Fruit fly (Drosophila melanogaster) ovary, adult (tissue): ENCODE data around the gene sowah.
A peak's percentile ranks its signal among the peaks of the same experiment; 100 is the strongest.

Experiments
- CG17801 ChIP-seq: fragments of 200-800 bp; optimal IDR thresholded peaks from 2 replicates; lab custom pipeline; 2019; ENCODE audit warnings: missing biosample characterization, mild to moderate bottlenecking, missing genetic modification characterization, moderate library complexity; ENCODE audit not compliant: partially characterized antibody

The sowah gene

dm6 chr3L:12580212-12580676, 7.9 kb upstream of the sowah start, which contains the start of gene ara:
Gene ara, plus strand, starts transcription at chr3L:12580672.
- no peak for TF ChIP-seq CG17801 (GFP tag; lab: Kevin White, UChicago)

DNA sequence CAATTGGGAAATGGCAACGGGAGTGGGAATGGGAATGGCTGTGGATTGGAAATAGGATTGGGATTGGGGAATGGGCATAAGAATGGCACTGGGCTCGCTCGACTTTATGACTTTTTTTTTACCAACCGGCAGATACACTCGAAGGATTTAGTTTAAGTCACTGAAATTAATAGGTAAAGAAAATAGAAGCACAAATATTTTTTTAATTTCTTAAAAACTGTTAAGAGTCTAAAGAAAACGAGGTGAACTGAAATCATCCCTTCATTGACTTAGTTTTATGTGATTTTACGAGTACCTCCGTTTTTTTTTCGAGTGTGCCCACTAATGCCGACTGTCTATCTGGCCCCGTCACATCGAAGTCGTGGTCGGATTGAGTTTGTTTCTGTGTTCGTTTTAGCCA, 2.5 kb upstream of the sowah start:
- TF ChIP-seq CG17801 (GFP tag; lab: Kevin White, UChicago) = no peak

DNA sequence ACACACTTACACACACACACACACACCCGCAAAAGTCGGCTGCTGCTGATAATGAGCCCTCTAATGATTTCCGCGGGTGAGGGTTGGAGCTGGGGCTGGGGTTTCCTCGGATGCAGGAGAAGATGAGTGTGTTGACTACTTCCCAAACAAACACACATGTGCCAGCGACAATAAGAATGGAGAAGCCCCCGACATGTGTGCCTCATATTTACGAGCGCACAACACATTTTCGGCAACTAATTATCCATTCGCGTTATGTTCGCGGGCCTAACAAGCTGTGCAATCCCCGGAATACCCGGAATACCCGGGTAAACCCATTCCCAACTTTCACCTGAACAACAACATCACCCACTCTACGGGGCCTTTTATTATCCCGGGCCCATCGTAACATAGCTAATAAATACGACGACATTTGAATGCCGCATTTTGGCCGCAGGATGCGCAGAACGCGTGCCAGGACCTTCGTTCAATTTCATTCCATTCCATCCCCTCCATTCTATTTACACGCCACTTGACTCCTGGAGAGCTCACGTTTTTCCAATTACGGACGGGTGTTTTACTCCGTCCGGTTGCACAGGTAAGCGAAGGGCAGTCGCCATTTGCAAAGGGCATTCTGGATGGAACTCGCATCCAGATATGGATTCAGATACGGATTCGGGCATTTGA, 6.1 kb downstream of the sowah start:
- TF ChIP-seq CG17801 (GFP tag; lab: Kevin White, UChicago) = no peak

- no peak for TF ChIP-seq CG17801 (GFP tag; lab: Kevin White, UChicago)
Observed at dm6 chr3L:12565422-12565821, 6.9 kb downstream of the sowah start.

dm6 chr3L:12564979-12565378, 7.4 kb downstream of the sowah start:
- no peak for TF ChIP-seq CG17801 (GFP tag; lab: Kevin White, UChicago)

- TF ChIP-seq CG17801 (GFP tag; lab: Kevin White, UChicago) = no peak
Observed at dm6 chr3L:12564284-12564683, 8.1 kb downstream of the sowah start.

dm6 chr3L:12559273-12559672, 13.1 kb downstream of the sowah start:
- no peak for TF ChIP-seq CG17801 (GFP tag; lab: Kevin White, UChicago)

DNA sequence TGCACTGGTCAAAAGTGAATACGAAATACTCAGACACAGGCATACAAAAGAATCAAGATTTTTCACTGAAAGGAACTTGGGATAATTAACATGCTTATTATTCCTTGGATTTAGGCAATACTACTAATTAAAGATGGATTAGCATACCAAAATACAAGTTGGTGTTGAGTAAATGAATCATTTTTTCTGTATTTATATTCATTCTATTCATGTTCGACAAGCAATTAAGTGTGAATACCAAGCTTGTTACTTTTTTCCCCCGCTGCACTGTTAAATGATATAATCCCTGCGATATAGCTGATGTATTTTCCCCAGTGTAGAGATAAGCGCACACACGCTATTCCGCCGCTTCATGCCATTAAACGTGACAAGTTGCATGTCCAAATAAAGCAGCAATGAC, 14.6 kb downstream of the sowah start:
- TF ChIP-seq CG17801 (GFP tag; lab: Kevin White, UChicago) = no peak

DNA sequence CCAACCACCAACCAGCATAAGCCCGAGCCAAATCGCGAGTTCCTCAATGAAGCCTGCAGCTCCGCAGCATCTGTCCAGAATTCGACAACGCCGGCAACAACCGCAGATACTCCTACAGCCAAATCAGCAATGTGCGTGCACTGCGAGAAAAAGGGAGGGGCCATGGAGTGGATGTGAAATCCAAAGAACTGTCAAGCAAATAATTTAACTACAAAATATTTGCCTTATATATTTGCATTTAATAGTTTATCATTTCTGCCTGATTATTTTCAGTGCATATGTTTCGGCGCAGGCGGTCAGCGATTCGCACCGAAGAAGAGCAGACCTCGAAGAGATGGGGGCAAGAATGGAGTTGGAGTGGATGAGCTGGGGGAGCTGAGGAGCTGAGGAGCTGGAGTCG, 20.7 kb downstream of the sowah start:
- TF ChIP-seq CG17801 (GFP tag; lab: Kevin White, UChicago) = no peak

DNA sequence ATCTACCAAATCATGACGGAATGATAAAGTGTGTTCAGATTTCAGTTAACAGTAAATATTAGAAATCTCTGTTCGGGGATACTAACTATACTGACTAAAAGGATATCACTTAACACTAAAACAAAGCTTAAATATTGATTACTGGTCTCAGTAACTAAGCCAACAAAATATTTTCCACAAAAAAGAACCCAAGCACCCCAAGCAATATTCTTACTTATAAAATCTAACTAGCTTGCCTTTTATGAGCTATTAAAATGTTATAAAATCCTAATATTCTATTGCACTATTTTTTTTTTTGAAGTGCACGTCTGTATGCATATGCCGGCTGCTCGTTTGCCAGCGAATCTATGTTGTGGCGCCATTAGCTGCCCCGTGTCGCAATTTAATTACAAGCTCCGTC, 22.9 kb downstream of the sowah start:
- TF ChIP-seq CG17801 (GFP tag; lab: Kevin White, UChicago) = no peak

DNA sequence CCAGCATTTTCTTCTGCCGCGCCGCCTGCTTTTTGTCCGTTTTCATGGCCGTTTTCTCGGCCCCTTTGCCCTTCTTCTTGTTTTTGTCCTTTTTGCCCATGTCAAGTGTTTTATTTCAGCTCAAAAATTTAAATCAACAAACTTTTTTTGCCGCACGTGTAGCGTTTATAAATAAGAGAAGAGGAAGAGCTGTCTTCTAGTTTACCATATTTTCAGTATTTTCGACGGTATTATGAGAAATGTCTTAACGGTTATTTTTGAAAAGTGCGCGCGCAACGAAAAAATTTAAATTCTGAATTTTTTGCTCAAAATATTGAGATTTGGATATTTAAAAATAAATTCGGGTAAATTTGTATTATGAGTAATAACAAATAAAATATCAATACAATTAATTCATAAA, 35.2 kb downstream of the sowah start, which contains the start of gene CG4069:
TSS of gene CG4069 (minus strand) at position 193 of the 400 bp plus-strand sequence.
- no peak for TF ChIP-seq CG17801 (GFP tag; lab: Kevin White, UChicago)

- TF ChIP-seq CG17801 (GFP tag; lab: Kevin White, UChicago) = peak; percentile 9
Observed at dm6 chr3L:12534318-12534717, 38.0 kb downstream of the sowah start, which contains the start of gene Pmm2. Gene Pmm2, plus strand, starts transcription at chr3L:12534590.

DNA sequence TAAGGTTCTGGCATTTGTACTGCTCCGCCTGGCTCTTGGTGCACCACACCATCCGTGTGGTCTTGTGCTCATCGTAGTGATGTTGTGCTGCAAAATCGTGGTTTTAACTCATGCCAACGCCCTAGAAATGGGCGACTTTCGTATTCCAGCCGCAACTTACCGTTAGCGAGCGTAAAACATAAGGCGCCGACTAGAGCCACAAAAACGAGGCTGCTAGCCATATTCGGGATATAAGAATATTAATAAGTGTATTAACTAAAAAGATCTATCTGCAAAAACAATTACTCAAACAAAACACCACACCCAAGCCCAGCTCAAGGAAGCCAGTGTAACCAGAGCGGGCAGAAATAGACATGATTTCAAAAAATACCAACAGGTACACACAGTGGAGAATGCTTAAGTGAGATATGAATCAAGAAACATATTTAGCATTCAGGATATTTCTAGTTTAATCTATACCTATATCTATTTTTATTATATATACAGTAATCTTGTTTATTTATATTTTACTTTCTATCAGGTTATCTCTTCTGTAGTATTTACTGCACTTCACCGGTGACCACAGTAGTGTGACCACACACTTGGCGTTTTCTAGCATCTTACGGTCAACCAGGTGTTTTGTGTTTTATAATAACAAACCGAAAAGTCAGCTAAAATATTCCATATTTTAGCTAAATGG, 38.8 kb downstream of the sowah start, which contains the start of the genes Tsf2 and CG34242:
TSS of gene Tsf2 (minus strand) at position 333 of the 679 bp plus-strand sequence.
TSS of gene CG34242 (plus strand) at position 605 of the 679 bp plus-strand sequence.
- TF ChIP-seq CG17801 (GFP tag; lab: Kevin White, UChicago) = peak; percentile 81

dm6 chr3L:12532220-12532619, 40.1 kb downstream of the sowah start:
- no peak for TF ChIP-seq CG17801 (GFP tag; lab: Kevin White, UChicago)

DNA sequence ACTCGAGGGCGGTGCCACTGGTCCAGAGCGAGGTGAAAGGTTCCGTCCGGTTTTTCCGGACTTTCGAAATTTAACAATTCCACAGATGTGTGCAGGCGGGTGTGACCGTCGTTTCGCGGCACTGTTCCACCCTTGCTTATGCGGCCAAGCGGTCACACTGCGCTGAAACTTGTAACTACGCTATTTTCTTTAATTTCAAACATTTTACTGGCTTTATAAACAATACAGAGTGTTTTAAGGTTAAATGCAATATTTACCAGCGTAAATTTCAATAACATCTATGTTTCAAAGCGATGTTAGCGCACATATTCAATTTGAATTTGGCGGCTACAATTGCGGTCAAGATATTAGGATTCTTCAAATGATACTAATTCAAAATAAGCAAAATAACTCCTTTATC, 42.3 kb downstream of the sowah start, which contains the start of gene nst:
TSS of gene nst (minus strand) at position 128 of the 400 bp plus-strand sequence.
- no peak for TF ChIP-seq CG17801 (GFP tag; lab: Kevin White, UChicago)
